Fruit fly (Drosophila melanogaster) whole organism, prepupa: Measurements from ENCODE around the gene Sec22.

ENCODE experiments used
- Blimp-1 ChIP-seq: fragments of 200-800 bp; sonication (Bioruptor generic); optimal IDR thresholded peaks from 3 replicates; lab custom pipeline; 2017; ENCODE audit warnings: missing biosample characterization, missing genetic modification characterization, mild to moderate bottlenecking, moderate library complexity, missing genetic modification reagents
- CG34406 ChIP-seq: fragments of 200-800 bp; sonication (Bioruptor generic); optimal IDR thresholded peaks from 3 replicates; lab custom pipeline; 2016; ENCODE audit warnings: missing biosample characterization, missing genetic modification characterization
- Gug ChIP-seq: fragments of 200-800 bp; sonication (Bioruptor generic); IDR thresholded peaks from 2 replicates; pipeline ENCODE4 v1.3.6; 2022; ENCODE audit warnings: missing biosample characterization, missing genetic modification characterization

DNA sequence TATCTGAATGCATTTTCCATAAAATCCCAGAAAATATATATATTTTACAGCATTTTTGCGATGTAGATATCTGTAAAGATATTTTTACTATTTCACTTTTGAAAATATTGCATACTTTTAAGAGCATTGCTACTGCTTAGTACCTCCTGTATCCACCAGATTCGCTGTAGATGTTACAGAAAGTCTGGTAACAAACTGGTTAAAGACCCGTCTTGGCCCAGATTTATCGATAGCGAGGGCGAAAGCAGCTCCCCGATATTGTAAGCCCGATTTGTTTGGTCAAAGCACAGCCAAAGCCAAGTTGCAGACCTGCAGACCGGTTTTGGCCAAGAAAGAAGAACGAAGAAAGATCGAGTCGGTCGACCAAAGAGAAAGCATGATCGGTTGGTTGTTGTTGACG lies 21.4 kb upstream of the Sec22 start, which contains the start of gene tw:
- TF ChIP-seq Blimp-1 (no peak), CG34406 (no peak), Gug (GFP tag; lab: Robert Waterston, UW) (no peak)
